Fruit fly (Drosophila melanogaster) whole organism, prepupa: ENCODE data around the gene mew.

ENCODE experiments used
- CG11762 ChIP-seq: fragments of 200-800 bp; sonication (Bioruptor generic); optimal IDR thresholded peaks from 3 replicates; lab custom pipeline; 2016; ENCODE audit warnings: missing biosample characterization, missing genetic modification characterization; ENCODE audit not compliant: insufficient read depth
- CG6792 ChIP-seq: fragments of 200-800 bp; sonication (Bioruptor generic); optimal IDR thresholded peaks from 3 replicates; lab custom pipeline; 2016; ENCODE audit warnings: missing biosample characterization, missing genetic modification characterization
- CG6854 ChIP-seq: fragments of 200-800 bp; sonication (Bioruptor generic); optimal IDR thresholded peaks from 2 replicates; lab custom pipeline; 2017; ENCODE audit warnings: missing biosample characterization, mild to moderate bottlenecking, missing genetic modification characterization
- CG9139 ChIP-seq: fragments of 200-800 bp; sonication (Bioruptor generic); optimal IDR thresholded peaks from 3 replicates; lab custom pipeline; 2017; ENCODE audit warnings: missing biosample characterization, mild to moderate bottlenecking, missing genetic modification characterization
- Gug ChIP-seq: fragments of 200-800 bp; sonication (Bioruptor generic); IDR thresholded peaks from 2 replicates; pipeline ENCODE4 v1.3.6; 2022; ENCODE audit warnings: missing biosample characterization, missing genetic modification characterization
- Hr38 ChIP-seq: sonication (Bioruptor generic); optimal IDR thresholded peaks from 2 replicates; lab custom pipeline; 2016; ENCODE audit warnings: missing biosample characterization, missing genetic modification characterization
- Hr39 ChIP-seq: fragments of 200-800 bp; sonication (Bioruptor generic); optimal IDR thresholded peaks from 2 replicates; lab custom pipeline; 2016; ENCODE audit warnings: missing biosample characterization, missing genetic modification characterization
- Hr4 ChIP-seq: fragments of 200-800 bp; sonication (Bioruptor generic); optimal IDR thresholded peaks from 3 replicates; lab custom pipeline; 2016; ENCODE audit warnings: missing biosample characterization, missing genetic modification characterization
- Lpt ChIP-seq: fragments of 200-800 bp; sonication (Bioruptor generic); optimal IDR thresholded peaks from 3 replicates; lab custom pipeline; 2016; ENCODE audit warnings: missing biosample characterization, missing genetic modification characterization
- OdsH ChIP-seq: fragments of 200-800 bp; sonication (Bioruptor generic); optimal IDR thresholded peaks from 3 replicates; lab custom pipeline; 2016; ENCODE audit warnings: missing biosample characterization, missing genetic modification characterization
- dac ChIP-seq: fragments of 200-800 bp; sonication (Bioruptor generic); optimal IDR thresholded peaks from 2 replicates; lab custom pipeline; 2017; ENCODE audit warnings: missing biosample characterization, mild to moderate bottlenecking, missing genetic modification characterization
- lz ChIP-seq: fragments of 200-800 bp; sonication (Bioruptor generic); optimal IDR thresholded peaks from 3 replicates; lab custom pipeline; 2016; ENCODE audit warnings: missing biosample characterization, missing genetic modification characterization
- net ChIP-seq: fragments of 200-800 bp; sonication (Bioruptor generic); optimal IDR thresholded peaks from 3 replicates; lab custom pipeline; 2016; ENCODE audit warnings: missing biosample characterization, missing genetic modification characterization
- svp ChIP-seq: fragments of 200-800 bp; sonication (Bioruptor generic); peaks from one replicate; lab custom pipeline; 2016; ENCODE audit warnings: missing biosample characterization, missing genetic modification characterization

dm6 chrX:13275139-13275538 is 16.8 kb upstream of the mew start:
- TF ChIP-seq Hr39 (peak; percentile 31), dac (GFP tag; lab: Kevin White, UChicago) (peak; percentile 27), Hr4 (GFP tag; lab: Kevin White, UChicago) (peak; percentile 31), CG6854 (no peak), Gug (GFP tag; lab: Robert Waterston, UW) (peak; percentile 17; the same call in 1 of the 2 replicates), net (peak; percentile 61), svp (peak; percentile 10), Lpt (peak; percentile 46), Hr38 (GFP tag; lab: Kevin White, UChicago) (no peak), OdsH (peak; percentile 82), CG11762 (GFP tag; lab: Kevin White, UChicago) (peak; percentile 73), CG6792 (GFP tag; lab: Kevin White, UChicago) (peak; percentile 72), lz (GFP tag; lab: Kevin White, UChicago) (peak; percentile 51), CG9139 (GFP tag; lab: Kevin White, UChicago) (peak; percentile 49)
